Fruit fly (Drosophila melanogaster) whole organism, embryonic: ENCODE data around the gene cd.

Experiments used
- Antp ChIP-seq: fragments of 200-800 bp; sonication (Bioruptor generic); optimal IDR thresholded peaks from 3 replicates; lab custom pipeline; 2016; ENCODE audit warnings: missing biosample characterization, missing genetic modification characterization
- BEAF-32 ChIP-seq: fragments of 200-800 bp; sonication (Bioruptor generic); optimal IDR thresholded peaks from 3 replicates; lab custom pipeline; 2017; ENCODE audit warnings: missing biosample characterization, missing genetic modification characterization, mild to moderate bottlenecking, moderate library complexity, missing genetic modification reagents
- CG10267 ChIP-seq: fragments of 200-800 bp; sonication (Bioruptor generic); optimal IDR thresholded peaks from 2 replicates; lab custom pipeline; 2018; ENCODE audit warnings: missing biosample characterization, mild to moderate bottlenecking, missing genetic modification characterization, moderate library complexity
- CG10366 ChIP-seq: fragments of 200-800 bp; sonication (Bioruptor generic); IDR thresholded peaks from 2 replicates; pipeline ENCODE4 v1.3.6; 2022; ENCODE audit warnings: missing biosample characterization, missing genetic modification characterization
- CG10543 ChIP-seq: fragments of 200-800 bp; sonication (Bioruptor generic); optimal IDR thresholded peaks from 3 replicates; lab custom pipeline; 2017; ENCODE audit warnings: missing biosample characterization, mild to moderate bottlenecking, missing genetic modification characterization, moderate library complexity
- CG11085 ChIP-seq: fragments of 200-800 bp; sonication (Bioruptor generic); IDR thresholded peaks from 2 replicates; pipeline ENCODE4 v1.3.6; 2022; ENCODE audit warnings: missing biosample characterization, missing genetic modification characterization
- CG11504 ChIP-seq: fragments of 200-800 bp; sonication (Bioruptor generic); optimal IDR thresholded peaks from 3 replicates; lab custom pipeline; 2019; ENCODE audit warnings: missing biosample characterization, mild to moderate bottlenecking, missing genetic modification characterization, moderate library complexity
- CG12104 ChIP-seq: fragments of 200-800 bp; sonication (Bioruptor generic); optimal IDR thresholded peaks from 3 replicates; lab custom pipeline; 2016; ENCODE audit warnings: missing biosample characterization, missing genetic modification characterization
- CG14441 ChIP-seq: fragments of 200-800 bp; sonication (Bioruptor generic); IDR thresholded peaks from 2 replicates; pipeline ENCODE4 v1.3.6; 2022; ENCODE audit warnings: missing biosample characterization, missing genetic modification characterization
- CG14710 ChIP-seq: fragments of 200-800 bp; sonication (Bioruptor generic); optimal IDR thresholded peaks from 3 replicates; lab custom pipeline; 2019; ENCODE audit warnings: missing biosample characterization, mild to moderate bottlenecking, missing genetic modification characterization, moderate library complexity
- CG14860 ChIP-seq: fragments of 200-800 bp; sonication (Bioruptor generic); IDR thresholded peaks from 3 replicates; pipeline ENCODE4 v1.3.6; 2022; ENCODE audit warnings: missing biosample characterization, missing genetic modification characterization; ENCODE audit not compliant: partially characterized antibody
- CG15479 ChIP-seq: fragments of 200-800 bp; sonication (Bioruptor generic); optimal IDR thresholded peaks from 3 replicates; lab custom pipeline; 2019; ENCODE audit warnings: missing biosample characterization, mild to moderate bottlenecking, missing genetic modification characterization, moderate library complexity
- CG16813 ChIP-seq: fragments of 200-800 bp; sonication (Bioruptor generic); IDR thresholded peaks from 3 replicates; pipeline ENCODE4 v1.3.6; 2022; ENCODE audit warnings: missing biosample characterization, missing genetic modification characterization; ENCODE audit not compliant: partially characterized antibody
- CG17361 ChIP-seq: fragments of 200-800 bp; sonication (Bioruptor generic); IDR thresholded peaks from 3 replicates; pipeline ENCODE4 v1.3.6; 2022; ENCODE audit warnings: missing biosample characterization, missing genetic modification characterization
- CG17912 ChIP-seq: fragments of 200-800 bp; sonication (Bioruptor generic); optimal IDR thresholded peaks from 2 replicates; lab custom pipeline; 2018; ENCODE audit warnings: missing biosample characterization, mild to moderate bottlenecking, missing genetic modification characterization
- CG2116 ChIP-seq: fragments of 200-800 bp; sonication (Bioruptor generic); optimal IDR thresholded peaks from 3 replicates; lab custom pipeline; 2018; ENCODE audit warnings: missing biosample characterization, mild to moderate bottlenecking, missing genetic modification characterization
- CG32532 ChIP-seq: fragments of 200-800 bp; sonication (Bioruptor generic); IDR thresholded peaks from 2 replicates; pipeline ENCODE4 v1.3.6; 2022; ENCODE audit warnings: missing biosample characterization, missing genetic modification characterization
- CG3847 ChIP-seq: fragments of 200-800 bp; sonication (Bioruptor generic); IDR thresholded peaks from 2 replicates; pipeline ENCODE4 v1.3.6; 2022; ENCODE audit warnings: missing biosample characterization, missing genetic modification characterization
- CG4328 ChIP-seq: fragments of 200-800 bp; sonication (Bioruptor generic); optimal IDR thresholded peaks from 3 replicates; lab custom pipeline; 2017; ENCODE audit warnings: missing biosample characterization, missing genetic modification reagents, missing genetic modification characterization
- CG4360 ChIP-seq: fragments of 200-800 bp; sonication (Bioruptor generic); IDR thresholded peaks from 2 replicates; pipeline ENCODE4 v1.3.6; 2022; ENCODE audit warnings: missing biosample characterization, missing genetic modification characterization
- CG6689 ChIP-seq: fragments of 200-800 bp; sonication (Bioruptor generic); IDR thresholded peaks from 2 replicates; pipeline ENCODE4 v1.3.6; 2022; ENCODE audit warnings: missing biosample characterization, missing genetic modification characterization
- CG6791 ChIP-seq: fragments of 200-800 bp; sonication (Bioruptor generic); IDR thresholded peaks from 3 replicates; pipeline ENCODE4 v1.3.6; 2022; ENCODE audit warnings: missing biosample characterization, missing genetic modification characterization; ENCODE audit not compliant: partially characterized antibody
- CHES-1-like ChIP-seq: fragments of 200-800 bp; sonication (Bioruptor generic); optimal IDR thresholded peaks from 2 replicates; lab custom pipeline; 2016; ENCODE audit warnings: missing biosample characterization, missing genetic modification characterization
- CoRest ChIP-seq: fragments of 200-800 bp; sonication (Bioruptor generic); optimal IDR thresholded peaks from 3 replicates; lab custom pipeline; 2018; ENCODE audit warnings: missing biosample characterization, mild to moderate bottlenecking, missing genetic modification characterization, moderate library complexity
- Fer2 ChIP-seq: fragments of 200-800 bp; sonication (Bioruptor generic); optimal IDR thresholded peaks from 2 replicates; lab custom pipeline; 2018; ENCODE audit warnings: missing biosample characterization, mild to moderate bottlenecking, missing genetic modification characterization, moderate library complexity
- Sry-δ ChIP-seq: fragments of 200-800 bp; sonication (Bioruptor generic); optimal IDR thresholded peaks from 2 replicates; lab custom pipeline; 2016; ENCODE audit warnings: missing biosample characterization, missing genetic modification characterization
- Vsx1 ChIP-seq: fragments of 200-800 bp; sonication (Bioruptor generic); optimal IDR thresholded peaks from 2 replicates; lab custom pipeline; 2017; ENCODE audit warnings: missing biosample characterization, mild to moderate bottlenecking, missing genetic modification characterization, missing genetic modification reagents
- bab2 ChIP-seq: fragments of 200-800 bp; sonication (Bioruptor generic); optimal IDR thresholded peaks from 2 replicates; lab custom pipeline; 2016; ENCODE audit warnings: missing biosample characterization, missing genetic modification characterization
- chinmo ChIP-seq: fragments of 200-800 bp; sonication (Bioruptor generic); IDR thresholded peaks from 4 replicates; pipeline ENCODE4 v1.3.6; 2022; ENCODE audit warnings: missing biosample characterization, missing genetic modification characterization; ENCODE audit not compliant: partially characterized antibody
- esg ChIP-seq: fragments of 200-800 bp; sonication (Bioruptor generic); conservative IDR thresholded peaks from 2 replicates; pipeline ENCODE4 v1.3.6; 2022; ENCODE audit warnings: missing biosample characterization, missing genetic modification characterization
- exex ChIP-seq: fragments of 200-800 bp; sonication (Bioruptor generic); optimal IDR thresholded peaks from 4 replicates; lab custom pipeline; 2018; ENCODE audit warnings: missing biosample characterization, mild to moderate bottlenecking, missing genetic modification characterization, moderate library complexity
- grn ChIP-seq: fragments of 200-800 bp; sonication (Bioruptor generic); optimal IDR thresholded peaks from 3 replicates; lab custom pipeline; 2017; ENCODE audit warnings: missing biosample characterization, missing genetic modification characterization
- gsb-n ChIP-seq: fragments of 200-800 bp; sonication (Bioruptor generic); optimal IDR thresholded peaks from 3 replicates; lab custom pipeline; 2018; ENCODE audit warnings: missing biosample characterization, mild to moderate bottlenecking, missing genetic modification characterization
- hb ChIP-seq: fragments of 200-800 bp; sonication (Bioruptor generic); IDR thresholded peaks from 3 replicates; pipeline ENCODE4 v1.3.6; 2022; ENCODE audit warnings: missing biosample characterization, missing genetic modification characterization; ENCODE audit not compliant: partially characterized antibody
- jigr1 ChIP-seq: fragments of 200-800 bp; sonication (Bioruptor generic); IDR thresholded peaks from 3 replicates; pipeline ENCODE4 v1.3.6; 2022; ENCODE audit warnings: missing biosample characterization, missing genetic modification characterization
- lmd ChIP-seq: fragments of 200-800 bp; sonication (Bioruptor generic); IDR thresholded peaks from 2 replicates; pipeline ENCODE4 v1.3.6; 2022; ENCODE audit warnings: missing biosample characterization, missing genetic modification characterization
- luna ChIP-seq: fragments of 200-800 bp; sonication (Bioruptor generic); optimal IDR thresholded peaks from 2 replicates; lab custom pipeline; 2016; ENCODE audit warnings: missing biosample characterization, missing genetic modification characterization
- mld ChIP-seq: fragments of 200-800 bp; sonication (Bioruptor generic); IDR thresholded peaks from 3 replicates; pipeline ENCODE4 v1.3.6; 2022; ENCODE audit warnings: missing biosample characterization, missing genetic modification characterization; ENCODE audit not compliant: partially characterized antibody
- nom ChIP-seq: fragments of 200-800 bp; sonication (Bioruptor generic); optimal IDR thresholded peaks from 2 replicates; lab custom pipeline; 2017; ENCODE audit warnings: missing biosample characterization, missing genetic modification characterization, mild to moderate bottlenecking, moderate library complexity, missing genetic modification reagents
- org-1 ChIP-seq: fragments of 200-800 bp; sonication (Bioruptor generic); optimal IDR thresholded peaks from 2 replicates; lab custom pipeline; 2017; ENCODE audit warnings: missing biosample characterization, missing genetic modification characterization
- phol ChIP-seq: fragments of 200-800 bp; sonication (Bioruptor generic); optimal IDR thresholded peaks from 3 replicates; lab custom pipeline; 2018; ENCODE audit warnings: missing biosample characterization, mild to moderate bottlenecking, missing genetic modification characterization, moderate library complexity
- row ChIP-seq: fragments of 200-800 bp; sonication (Bioruptor generic); IDR thresholded peaks from 3 replicates; pipeline ENCODE4 v1.3.6; 2022; ENCODE audit warnings: missing biosample characterization, missing genetic modification characterization
- schlank ChIP-seq: fragments of 200-800 bp; sonication (Bioruptor generic); optimal IDR thresholded peaks from 2 replicates; lab custom pipeline; 2018; ENCODE audit warnings: missing biosample characterization, mild to moderate bottlenecking, missing genetic modification characterization
- sim ChIP-seq: fragments of 200-800 bp; sonication (Bioruptor generic); IDR thresholded peaks from 2 replicates; pipeline ENCODE4 v1.3.6; 2022; ENCODE audit warnings: missing biosample characterization, missing genetic modification characterization
- so ChIP-seq: fragments of 200-800 bp; sonication (Bioruptor generic); IDR thresholded peaks from 3 replicates; pipeline ENCODE4 v1.3.6; 2022; ENCODE audit warnings: missing biosample characterization, missing genetic modification characterization
- sug ChIP-seq: fragments of 200-800 bp; optimal IDR thresholded peaks from 2 replicates; lab custom pipeline; 2019; ENCODE audit warnings: missing biosample characterization, mild to moderate bottlenecking, missing genetic modification characterization, moderate library complexity
- unc-4 ChIP-seq: fragments of 200-800 bp; sonication (Bioruptor generic); IDR thresholded peaks from 2 replicates; pipeline ENCODE4 v1.3.6; 2022; ENCODE audit warnings: missing biosample characterization, missing genetic modification characterization; ENCODE audit not compliant: partially characterized antibody

cd gene

DNA sequence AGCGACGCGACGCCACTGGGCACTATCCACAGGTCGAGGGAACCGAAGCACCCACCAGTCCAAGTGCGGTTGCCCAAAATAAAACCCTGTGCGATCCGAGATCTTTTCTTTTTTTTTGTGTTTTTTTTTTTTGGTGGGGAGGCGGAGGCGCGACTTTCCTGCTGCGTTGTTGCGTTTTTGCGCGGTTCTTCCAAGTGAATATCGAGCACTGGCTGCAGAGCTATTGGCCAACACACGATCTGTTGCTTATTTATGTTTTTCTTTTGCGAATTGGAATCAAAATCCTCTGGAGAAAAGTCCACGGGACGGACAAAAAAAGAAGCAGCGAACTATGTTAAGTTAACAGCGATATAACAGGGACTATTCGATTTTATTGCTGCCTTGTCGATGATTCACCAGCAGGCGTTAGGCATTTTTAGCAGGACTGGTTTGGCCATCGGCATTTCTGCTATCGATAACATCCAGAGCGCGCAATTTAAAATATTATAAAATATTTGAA, 26.1 kb downstream of the cd start, which contains the start of gene wge (continued):
- TF ChIP-seq so (GFP tag; lab: Robert Waterston, UW), result no peak
- TF ChIP-seq CG6791 (GFP tag; lab: Robert Waterston, UW), result peak; percentile 74
- TF ChIP-seq exex, result no peak
- TF ChIP-seq schlank (tag; lab: Kevin White, UChicago), result no peak
- TF ChIP-seq CG2116 (GFP tag; lab: Kevin White, UChicago), result peak; percentile 71
- TF ChIP-seq CG11085 (GFP tag; lab: Robert Waterston, UW), result no peak
- TF ChIP-seq CG10366 (GFP tag; lab: Robert Waterston, UW), result no peak
- TF ChIP-seq CG4360 (GFP tag; lab: Robert Waterston, UW), result no peak
- peak; percentile 68 for TF ChIP-seq BEAF-32 (GFP tag; lab: Kevin White, UChicago)
- TF ChIP-seq chinmo (GFP tag; lab: Robert Waterston, UW), result peak; percentile 71; the same call in 1 of the 4 replicates
- TF ChIP-seq gsb-n, result peak; percentile 9
- no peak for TF ChIP-seq bab2 (GFP tag; lab: Kevin White, UChicago)
- TF ChIP-seq mld (GFP tag; lab: Robert Waterston, UW), result peak; percentile 55; the same call in 1 of the 3 replicates
- peak; percentile 21 for TF ChIP-seq phol (tag; lab: Kevin White, UChicago)
- TF ChIP-seq CG14441 (GFP tag; lab: Robert Waterston, UW), result no peak
- TF ChIP-seq CG14860 (GFP tag; lab: Robert Waterston, UW), result peak; percentile 8; the same call in 1 of the 3 replicates
- peak; percentile 95 for TF ChIP-seq nom (GFP tag; lab: Kevin White, UChicago)
- TF ChIP-seq CG14710 (tag; lab: Kevin White, UChicago), result peak; percentile 50
- TF ChIP-seq CG10267, result peak; percentile 30
- no peak for TF ChIP-seq CG17912 (GFP tag; lab: Kevin White, UChicago)
- TF ChIP-seq CG16813, result peak; percentile 66
- TF ChIP-seq sug (tag; lab: Kevin White, UChicago), result peak; percentile 5

DNA sequence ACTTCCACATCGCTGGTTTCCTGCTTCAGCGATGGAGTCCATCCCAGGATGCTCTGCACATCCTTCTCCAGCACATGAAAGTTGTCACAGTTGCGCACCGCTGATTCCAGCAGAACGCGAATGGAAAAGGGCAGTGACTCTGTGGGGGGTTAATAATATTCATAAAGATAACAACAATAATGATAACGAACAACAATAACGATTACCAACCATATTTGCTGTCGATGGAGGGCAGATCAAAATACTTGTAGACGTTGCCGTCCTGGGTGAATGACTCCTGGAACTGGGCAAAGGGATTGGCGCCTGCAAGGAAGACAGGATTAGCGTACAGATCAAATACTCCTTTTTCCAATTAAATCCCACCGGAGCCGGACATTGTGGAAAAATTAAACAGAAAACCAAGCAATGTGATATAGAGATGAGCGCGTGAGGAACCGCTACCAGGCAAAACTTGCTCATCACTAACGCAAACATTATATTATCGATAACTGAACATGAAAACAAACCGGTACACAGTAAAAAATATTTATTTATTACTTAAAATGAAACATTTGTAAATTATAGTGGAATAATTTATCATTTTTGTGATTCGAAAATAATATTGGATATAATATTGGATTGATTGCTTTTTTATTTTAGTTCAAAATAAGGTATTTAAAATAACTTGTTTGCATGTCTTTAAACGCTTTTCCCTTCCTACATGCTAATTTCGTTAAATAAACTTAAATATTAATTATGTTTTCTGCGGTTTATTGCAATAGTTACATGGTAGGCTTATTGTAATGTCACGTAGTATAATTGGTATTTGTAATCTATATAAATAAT, 29.6 kb downstream of the cd start, which contains the start of gene Irp-1A:
Irp-1A (minus strand) TSS at position 439 of the 825 bp plus-strand sequence.
- TF ChIP-seq grn (GFP tag; lab: Kevin White, UChicago) (no peak), jigr1 (GFP tag; lab: Robert Waterston, UW) (no peak), row (peak; percentile 86), CG6689 (GFP tag; lab: Robert Waterston, UW) (peak; percentile 77), unc-4 (peak; percentile 84), CG15479 (GFP tag; lab: Kevin White, UChicago) (no peak), CG32532 (GFP tag; lab: Robert Waterston, UW) (peak; percentile 89), luna (GFP tag; lab: Kevin White, UChicago) (no peak), CG4328 (GFP tag; lab: Kevin White, UChicago) (peak; percentile 51), Vsx1 (peak; percentile 57), hb (GFP tag; lab: Robert Waterston, UW) (peak; percentile 54; the same call in 1 of the 3 replicates), CHES-1-like (GFP tag; lab: Kevin White, UChicago) (peak; percentile 58), org-1 (GFP tag; lab: Kevin White, UChicago) (no peak), CoRest (tag; lab: Kevin White, UChicago) (peak; percentile 83), Antp (peak; percentile 19), Sry-δ (GFP tag; lab: Kevin White, UChicago) (peak; percentile 91), sim (GFP tag; lab: Robert Waterston, UW) (peak; percentile 8; the same call in 1 of the 2 replicates), CG11504 (tag; lab: Kevin White, UChicago) (peak; percentile 85), esg (GFP tag; lab: Robert Waterston, UW) (peak; percentile 47; the same call in 1 of the 2 replicates), CG10543 (peak; percentile 42), CG3847 (peak; percentile 71), lmd (peak; percentile 72), CG17361 (GFP tag; lab: Robert Waterston, UW) (peak; percentile 87), Fer2 (tag; lab: Kevin White, UChicago) (peak; percentile 37), CG12104 (peak; percentile 40)
